Fruit fly (Drosophila melanogaster) whole organism, embryonic: ENCODE results near the gene drm.
A peak's percentile ranks its signal among the peaks of the same experiment; 100 is the strongest.

Experiments used
- Atf6 ChIP-seq: fragments of 200-800 bp; sonication (Bioruptor generic); IDR thresholded peaks from 2 replicates; pipeline ENCODE4 v1.3.6; 2022; ENCODE audit warnings: missing biosample characterization, missing genetic modification characterization
- CG10274 ChIP-seq: fragments of 200-800 bp; sonication (Bioruptor generic); optimal IDR thresholded peaks from 3 replicates; lab custom pipeline; 2017; ENCODE audit warnings: missing biosample characterization, mild to moderate bottlenecking, missing genetic modification characterization
- CG10654 ChIP-seq: fragments of 200-800 bp; sonication (Bioruptor generic); optimal IDR thresholded peaks from 2 replicates; lab custom pipeline; 2016; ENCODE audit warnings: missing biosample characterization, missing genetic modification characterization
- CG12299 ChIP-seq: fragments of 200-800 bp; sonication (Bioruptor generic); optimal IDR thresholded peaks from 2 replicates; lab custom pipeline; 2018; ENCODE audit warnings: missing biosample characterization, mild to moderate bottlenecking, missing genetic modification characterization
- CG17328 ChIP-seq: fragments of 200-800 bp; sonication (Bioruptor generic); IDR thresholded peaks from 2 replicates; pipeline ENCODE4 v1.3.6; 2022; ENCODE audit warnings: missing biosample characterization, missing genetic modification characterization
- CG17612 ChIP-seq: fragments of 200-800 bp; sonication (Bioruptor generic); IDR thresholded peaks from 2 replicates; pipeline ENCODE4 v1.3.6; 2022; ENCODE audit warnings: missing biosample characterization, missing genetic modification characterization
- CG31388 ChIP-seq: fragments of 200-800 bp; sonication (Bioruptor generic); optimal IDR thresholded peaks from 2 replicates; lab custom pipeline; 2016; ENCODE audit warnings: missing biosample characterization, missing genetic modification characterization
- CG3163 ChIP-seq: fragments of 200-800 bp; sonication (Bioruptor generic); optimal IDR thresholded peaks from 3 replicates; lab custom pipeline; 2016; ENCODE audit warnings: missing biosample characterization, missing genetic modification characterization
- CG7357 ChIP-seq: fragments of 200-800 bp; sonication (Bioruptor generic); IDR thresholded peaks from 3 replicates; pipeline ENCODE4 v1.3.6; 2022; ENCODE audit warnings: missing biosample characterization, missing genetic modification characterization
- CG7556 ChIP-seq: fragments of 200-800 bp; sonication (Bioruptor generic); optimal IDR thresholded peaks from 2 replicates; lab custom pipeline; 2017; ENCODE audit warnings: missing biosample characterization, mild to moderate bottlenecking, missing genetic modification characterization
- CG7963 ChIP-seq: fragments of 200-800 bp; sonication (Bioruptor generic); IDR thresholded peaks from 3 replicates; pipeline ENCODE4 v1.3.6; 2022; ENCODE audit warnings: missing biosample characterization, missing genetic modification characterization; ENCODE audit not compliant: partially characterized antibody
- CG8089 ChIP-seq: fragments of 200-800 bp; sonication (Bioruptor generic); optimal IDR thresholded peaks from 3 replicates; lab custom pipeline; 2016; ENCODE audit warnings: missing biosample characterization, missing genetic modification characterization
- CG9437 ChIP-seq: fragments of 200-800 bp; sonication (Bioruptor generic); optimal IDR thresholded peaks from 2 replicates; lab custom pipeline; 2018; ENCODE audit warnings: missing biosample characterization, mild to moderate bottlenecking, missing genetic modification characterization
- CG9727 ChIP-seq: fragments of 200-800 bp; sonication (Bioruptor generic); optimal IDR thresholded peaks from 3 replicates; lab custom pipeline; 2017; ENCODE audit warnings: missing biosample characterization, mild to moderate bottlenecking, missing genetic modification characterization
- D19A ChIP-seq: fragments of 200-800 bp; optimal IDR thresholded peaks from 3 replicates; lab custom pipeline; 2019; ENCODE audit warnings: missing biosample characterization, mild to moderate bottlenecking, missing genetic modification characterization, moderate library complexity
- Dp ChIP-seq: fragments of 200-800 bp; sonication (Bioruptor generic); optimal IDR thresholded peaks from 2 replicates; lab custom pipeline; 2018; ENCODE audit warnings: missing biosample characterization, mild to moderate bottlenecking, missing genetic modification characterization, moderate library complexity
- ERR ChIP-seq: fragments of 200-800 bp; sonication (Bioruptor generic); optimal IDR thresholded peaks from 2 replicates; lab custom pipeline; 2016; ENCODE audit warnings: missing biosample characterization, missing genetic modification characterization
- Eip74EF ChIP-seq, 2 experiments: fragments of 200-800 bp in 1 of 2; fragments of >200 bp in 1 of 2; sonication (Bioruptor generic) in 1 of 2; optimal IDR thresholded peaks; 2 replicates each; lab custom pipeline; 2017 to 2019; ENCODE audit warnings: missing biosample characterization in 2 of 2, missing genetic modification characterization in 2 of 2, mild to moderate bottlenecking in 1 of 2, moderate library complexity in 1 of 2
- Ets97D ChIP-seq: fragments of 200-800 bp; sonication (Bioruptor generic); optimal IDR thresholded peaks from 3 replicates; lab custom pipeline; 2016; ENCODE audit warnings: missing biosample characterization, missing genetic modification characterization
- Hr3 ChIP-seq: fragments of 200-800 bp; sonication (Bioruptor generic); optimal IDR thresholded peaks from 3 replicates; lab custom pipeline; 2016; ENCODE audit warnings: missing biosample characterization, missing genetic modification characterization
- Lim3 ChIP-seq: fragments of 200-800 bp; sonication (Bioruptor generic); IDR thresholded peaks from 2 replicates; pipeline ENCODE4 v1.3.6; 2022; ENCODE audit warnings: missing biosample characterization, missing genetic modification characterization
- Max ChIP-seq: fragments of 200-800 bp; sonication (Bioruptor generic); optimal IDR thresholded peaks from 2 replicates; lab custom pipeline; 2016; ENCODE audit warnings: missing biosample characterization, mild to moderate bottlenecking, missing genetic modification characterization
- Optix ChIP-seq: fragments of 200-800 bp; sonication (Bioruptor generic); IDR thresholded peaks from 3 replicates; pipeline ENCODE4 v1.3.6; 2022; ENCODE audit warnings: missing biosample characterization, missing genetic modification characterization
- Poxn ChIP-seq: fragments of 200-800 bp; sonication (Bioruptor generic); IDR thresholded peaks from 2 replicates; pipeline ENCODE4 v1.3.6; 2022; ENCODE audit warnings: missing biosample characterization, missing genetic modification characterization
- Ravus ChIP-seq: fragments of 200-800 bp; sonication (Bioruptor generic); IDR thresholded peaks from 2 replicates; pipeline ENCODE4 v1.3.6; 2022; ENCODE audit warnings: missing biosample characterization, missing genetic modification characterization
- Spps ChIP-seq: fragments of 200-800 bp; sonication (Bioruptor generic); optimal IDR thresholded peaks from 2 replicates; lab custom pipeline; 2018; ENCODE audit warnings: missing biosample characterization, mild to moderate bottlenecking, missing genetic modification characterization
- Sry-δ ChIP-seq: fragments of 200-800 bp; sonication (Bioruptor generic); optimal IDR thresholded peaks from 2 replicates; lab custom pipeline; 2016; ENCODE audit warnings: missing biosample characterization, missing genetic modification characterization
- TFAM ChIP-seq: fragments of 200-800 bp; sonication (Bioruptor generic); optimal IDR thresholded peaks from 2 replicates; lab custom pipeline; 2017; ENCODE audit warnings: missing biosample characterization, missing genetic modification characterization, inconsistent platforms
- Usf ChIP-seq: fragments of 200-800 bp; sonication (Bioruptor generic); optimal IDR thresholded peaks from 2 replicates; lab custom pipeline; 2017; ENCODE audit warnings: missing genotype, missing biosample characterization, missing genetic modification characterization
- aop ChIP-seq: fragments of 200-800 bp; sonication (Bioruptor generic); IDR thresholded peaks from 2 replicates; pipeline ENCODE4 v1.3.6; 2022; ENCODE audit warnings: missing biosample characterization, missing genetic modification characterization
- bbx ChIP-seq: fragments of 200-800 bp; sonication (Bioruptor generic); IDR thresholded peaks from 2 replicates; pipeline ENCODE4 v1.3.6; 2022; ENCODE audit warnings: missing biosample characterization, missing genetic modification characterization; ENCODE audit not compliant: partially characterized antibody
- bcd ChIP-seq: fragments of 200-800 bp; sonication (Bioruptor generic); optimal IDR thresholded peaks from 2 replicates; lab custom pipeline; 2017; ENCODE audit warnings: missing biosample characterization, mild to moderate bottlenecking, missing genetic modification characterization
- chinmo ChIP-seq: fragments of 200-800 bp; sonication (Bioruptor generic); IDR thresholded peaks from 4 replicates; pipeline ENCODE4 v1.3.6; 2022; ENCODE audit warnings: missing biosample characterization, missing genetic modification characterization; ENCODE audit not compliant: partially characterized antibody
- cwo ChIP-seq: fragments of 200-800 bp; sonication (Bioruptor generic); optimal IDR thresholded peaks from 3 replicates; lab custom pipeline; 2017; ENCODE audit warnings: missing biosample characterization, missing genetic modification characterization, mild to moderate bottlenecking, moderate library complexity, missing genetic modification reagents
- dysf ChIP-seq: fragments of 200-800 bp; sonication (Bioruptor generic); IDR thresholded peaks from 3 replicates; pipeline ENCODE4 v1.3.6; 2022; ENCODE audit warnings: missing biosample characterization, missing genetic modification characterization
- exex ChIP-seq: fragments of 200-800 bp; sonication (Bioruptor generic); optimal IDR thresholded peaks from 4 replicates; lab custom pipeline; 2018; ENCODE audit warnings: missing biosample characterization, mild to moderate bottlenecking, missing genetic modification characterization, moderate library complexity
- fru ChIP-seq: fragments of >200 bp; optimal IDR thresholded peaks from 2 replicates; lab custom pipeline; 2017
- gcm ChIP-seq: fragments of 200-800 bp; sonication (Bioruptor generic); optimal IDR thresholded peaks from 2 replicates; lab custom pipeline; 2019; ENCODE audit warnings: missing biosample characterization, mild to moderate bottlenecking, missing genetic modification characterization, moderate library complexity
- klu ChIP-seq: fragments of 200-800 bp; sonication (Bioruptor generic); IDR thresholded peaks from 2 replicates; pipeline ENCODE4 v1.3.6; 2022; ENCODE audit warnings: missing biosample characterization, missing genetic modification characterization
- kni ChIP-seq: fragments of 200-800 bp; sonication (Bioruptor generic); optimal IDR thresholded peaks from 3 replicates; lab custom pipeline; 2017; ENCODE audit warnings: mild to moderate bottlenecking, missing biosample characterization, missing genetic modification reagents, missing genetic modification characterization
- phol ChIP-seq: fragments of 200-800 bp; sonication (Bioruptor generic); optimal IDR thresholded peaks from 3 replicates; lab custom pipeline; 2018; ENCODE audit warnings: missing biosample characterization, mild to moderate bottlenecking, missing genetic modification characterization, moderate library complexity
- salm ChIP-seq: fragments of 200-800 bp; sonication (Bioruptor generic); optimal IDR thresholded peaks from 2 replicates; lab custom pipeline; 2018; ENCODE audit warnings: missing biosample characterization, mild to moderate bottlenecking, missing genetic modification characterization
- sd ChIP-seq: fragments of 200-800 bp; sonication (Bioruptor generic); optimal IDR thresholded peaks from 3 replicates; lab custom pipeline; 2018; ENCODE audit warnings: missing biosample characterization, mild to moderate bottlenecking, missing genetic modification characterization, moderate library complexity
- seq ChIP-seq: fragments of 200-800 bp; sonication (Bioruptor generic); IDR thresholded peaks from 2 replicates; pipeline ENCODE4 v1.3.6; 2022; ENCODE audit warnings: missing biosample characterization, missing genetic modification characterization
- shn ChIP-seq: fragments of 200-800 bp; sonication (Bioruptor generic); optimal IDR thresholded peaks from 3 replicates; lab custom pipeline; 2016; ENCODE audit warnings: missing biosample characterization, missing genetic modification characterization
- slbo ChIP-seq: fragments of 200-800 bp; sonication (Bioruptor generic); IDR thresholded peaks from 2 replicates; pipeline ENCODE4 v1.3.6; 2022; ENCODE audit warnings: missing biosample characterization, missing genetic modification characterization
- sna ChIP-seq: fragments of 200-800 bp; sonication (Bioruptor generic); IDR thresholded peaks from 2 replicates; pipeline ENCODE4 v1.3.6; 2022; ENCODE audit warnings: missing biosample characterization, missing genetic modification characterization; ENCODE audit not compliant: partially characterized antibody
- sob ChIP-seq: fragments of 200-800 bp; sonication (Bioruptor generic); IDR thresholded peaks from 2 replicates; pipeline ENCODE4 v1.3.6; 2022; ENCODE audit warnings: missing biosample characterization, missing genetic modification characterization
- tgo ChIP-seq: fragments of 200-800 bp; sonication (Bioruptor generic); IDR thresholded peaks from 3 replicates; pipeline ENCODE4 v1.3.6; 2022; ENCODE audit warnings: missing biosample characterization, missing genetic modification characterization
- tup ChIP-seq: fragments of 200-800 bp; sonication (Bioruptor generic); optimal IDR thresholded peaks from 2 replicates; lab custom pipeline; 2016; ENCODE audit warnings: missing biosample characterization, mild to moderate bottlenecking, missing genetic modification characterization, moderate library complexity
- zfh1 ChIP-seq: fragments of 200-800 bp; sonication (Bioruptor generic); IDR thresholded peaks from 3 replicates; pipeline ENCODE4 v1.3.6; 2022; ENCODE audit warnings: missing biosample characterization, missing genetic modification characterization

Gene drm

dm6 chr2L:3555408-3556058 is 16.5 kb downstream of the drm start (continued):
- TF ChIP-seq Usf (GFP tag; lab: Kevin White, UChicago) (no peak), TFAM (GFP tag; lab: Kevin White, UChicago) (no peak), chinmo (no peak), fru (lab: Kevin White, UChicago) (no peak), kni (GFP tag; lab: Kevin White, UChicago) (no peak), cwo (no peak), CG17612 (GFP tag; lab: Robert Waterston, UW) (no peak), shn (GFP tag; lab: Kevin White, UChicago) (no peak), Max (GFP tag; lab: Kevin White, UChicago) (no peak), seq (GFP tag; lab: Robert Waterston, UW) (no peak), CG12299 (tag; lab: Kevin White, UChicago) (no peak), CG7556 (GFP tag; lab: Kevin White, UChicago) (no peak), bcd (GFP tag; lab: Kevin White, UChicago) (no peak), CG31388 (GFP tag; lab: Kevin White, UChicago) (no peak), Ets97D (GFP tag; lab: Kevin White, UChicago) (no peak), klu (GFP tag; lab: Robert Waterston, UW) (no peak), CG8089 (GFP tag; lab: Kevin White, UChicago) (no peak), zfh1 (GFP tag; lab: Robert Waterston, UW) (peak; percentile 58; the same call in 2 of the 3 replicates), Poxn (no peak), salm (no peak), CG7357 (GFP tag; lab: Robert Waterston, UW) (0 out of 3 replicates have a peak, but pooled peaks have one; percentile 14), sd (no peak), Hr3 (GFP tag; lab: Kevin White, UChicago) (no peak), slbo (GFP tag; lab: Robert Waterston, UW) (no peak), Lim3 (no peak), CG9437 (GFP tag; lab: Kevin White, UChicago) (no peak), Dp (no peak), Ravus (no peak), ERR (GFP tag; lab: Kevin White, UChicago) (no peak), dysf (no peak; the same call in 2 of the 3 replicates), tgo (GFP tag; lab: Robert Waterston, UW) (no peak), Atf6 (no peak), sob (GFP tag; lab: Robert Waterston, UW) (peak; percentile 58; the same call in 1 of the 2 replicates), bbx (GFP tag; lab: Robert Waterston, UW) (no peak), CG9727 (GFP tag; lab: Kevin White, UChicago) (peak; percentile 14), phol (tag; lab: Kevin White, UChicago) (peak; percentile 48), D19A (peak; percentile 21), CG3163 (GFP tag; lab: Kevin White, UChicago) (no peak), CG10274 (no peak), Optix (GFP tag; lab: Robert Waterston, UW) (peak; percentile 51; the same call in 1 of the 3 replicates), Spps (tag; lab: Kevin White, UChicago) (peak; percentile 32), Eip74EF (GFP tag; optimal IDR thresholded peaks at IDR 0.05; lab: Kevin White, UChicago) (no peak), aop (GFP tag; lab: Robert Waterston, UW) (no peak), CG17328 (GFP tag; lab: Robert Waterston, UW) (0 out of 2 replicates have a peak, but pooled peaks have one; percentile 34), CG10654 (GFP tag; lab: Kevin White, UChicago) (no peak), Sry-δ (GFP tag; lab: Kevin White, UChicago) (peak; percentile 38), gcm (no peak), CG7963 (no peak), tup (no peak), sna (GFP tag; lab: Robert Waterston, UW) (0 out of 2 replicates have a peak, but pooled peaks have one; percentile 25), exex (no peak)
